Worm (Caenorhabditis elegans) whole organism, L4 larva: Measurements from ENCODE around the gene K02D10.2.

ENCODE experiments used
- ZK546.5 ChIP-seq, 2 experiments: sonication (generic microtip); optimal IDR thresholded peaks; 2 replicates each; lab custom pipeline; 2017; ENCODE audit warnings: missing biosample characterization in 2 of 2, missing genetic modification characterization in 2 of 2
- ama-1 ChIP-seq: fragments of 150-350 bp; optimal IDR thresholded peaks from 2 replicates; lab custom pipeline; 2014; ENCODE audit warnings: inconsistent platforms, mixed read lengths
- ceh-82 ChIP-seq: sonication (generic microtip); optimal IDR thresholded peaks from 2 replicates; lab custom pipeline; 2017; ENCODE audit warnings: missing biosample characterization, missing genetic modification characterization
- egl-43 ChIP-seq: fragments of 200-800 bp; sonication (Bioruptor generic); IDR thresholded peaks from 2 replicates; pipeline ENCODE4 v1.3.6; 2022; ENCODE audit warnings: missing genetic modification reagents, missing genetic modification characterization, missing compliant biosample characterization
- mdl-1 ChIP-seq, 2 experiments: fragments of 150-350 bp in 1 of 2; sonication (generic microtip) in 1 of 2; optimal IDR thresholded peaks; 2 replicates each; lab custom pipeline; 2014 to 2017; ENCODE audit warnings: missing biosample characterization in 2 of 2, missing genetic modification characterization in 2 of 2
- mdt-29 ChIP-seq: fragments of 200-800 bp; sonication (Bioruptor generic); IDR thresholded peaks from 2 replicates; pipeline ENCODE4 v1.3.6; 2022; ENCODE audit warnings: missing genetic modification reagents, missing genetic modification characterization, missing compliant biosample characterization

- no peak for TF ChIP-seq mdt-29
- no peak for TF ChIP-seq mdl-1 (tag; optimal IDR thresholded peaks at IDR 0.05; lab: Kevin White, UChicago)
- TF ChIP-seq ZK546.5 (tag; optimal IDR thresholded peaks at IDR 0.05; lab: Kevin White, UChicago): no peak
- no peak for TF ChIP-seq ceh-82 (tag; lab: Kevin White, UChicago)
- no peak for TF ChIP-seq egl-43
- no peak for TF ChIP-seq ama-1 (lab: Kevin White, UChicago)
Measured at ce11 chrIII:8815699-8816098, 44.6 kb upstream of the K02D10.2 start.
